Worm (Caenorhabditis elegans): ENCODE data around the gene C49G7.13.

DNA sequence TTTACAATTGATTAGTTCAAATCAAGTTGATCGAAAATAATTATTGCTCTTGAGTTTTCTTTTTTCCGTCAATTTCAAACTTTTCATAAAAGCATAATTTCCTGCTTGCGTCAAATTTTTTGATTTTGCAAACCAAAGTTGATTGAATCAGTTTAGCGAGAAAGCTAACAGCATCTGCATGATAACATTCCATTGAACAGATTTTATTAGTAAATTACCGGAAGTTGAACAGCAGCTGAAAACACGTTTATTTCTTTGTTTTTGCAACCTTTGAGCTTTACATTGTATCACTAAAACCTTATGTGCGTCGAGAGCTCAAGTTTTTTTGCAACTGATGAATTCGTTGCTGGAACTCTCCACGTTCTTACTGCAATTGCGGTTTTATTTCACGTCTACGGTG lies 11.6 kb downstream of the C49G7.13 start, which contains the start of gene srh-169:
- TF ChIP-seq unc-39 (tag; optimal IDR thresholded peaks at IDR 0.05): no peak
- no peak for TF ChIP-seq nhr-76 (tag; optimal IDR thresholded peaks at IDR 0.05)
- no peak for TF ChIP-seq unc-62 (GFP tag; optimal IDR thresholded peaks at IDR 0.05)
- TF ChIP-seq nhr-237 (tag; optimal IDR thresholded peaks at IDR 0.05): no peak
- TF ChIP-seq nhr-28 (tag; optimal IDR thresholded peaks at IDR 0.05): no peak
- no peak for TF ChIP-seq snpc-4 (tag; optimal IDR thresholded peaks at IDR 0.05)
- no peak for TF ChIP-seq unc-120 (tag; optimal IDR thresholded peaks at IDR 0.05; ENCODE audit: poor library complexity, severe bottlenecking)
- no peak for TF ChIP-seq hlh-1 (tag; optimal IDR thresholded peaks at IDR 0.05)
- no peak for TF ChIP-seq nhr-12 (tag; optimal IDR thresholded peaks at IDR 0.05)
- no peak for TF ChIP-seq ceh-43 (GFP tag; optimal IDR thresholded peaks at IDR 0.05)
- no peak for TF ChIP-seq bed-3 (GFP tag; optimal IDR thresholded peaks at IDR 0.05)

All from whole organism, mixed stage, embryonic.